Fruit fly (Drosophila melanogaster) whole organism, wandering third instar larva: Measurements from ENCODE around the gene CG31954.
A peak's percentile ranks its signal among the peaks of the same experiment; 100 is the strongest.

ENCODE experiments used
- CG32264 ChIP-seq: fragments of 200-800 bp; sonication (Bioruptor generic); optimal IDR thresholded peaks from 2 replicates; lab custom pipeline; 2016; ENCODE audit warnings: missing biosample characterization, missing genetic modification characterization
- CG9705 ChIP-seq: fragments of 200-800 bp; sonication (Bioruptor generic); optimal IDR thresholded peaks from 2 replicates; lab custom pipeline; 2018; ENCODE audit warnings: missing biosample characterization, mild to moderate bottlenecking, missing genetic modification characterization
- Dfd ChIP-seq: fragments of >200 bp; optimal IDR thresholded peaks from 2 replicates; lab custom pipeline; 2017; ENCODE audit warnings: missing biosample characterization, missing genetic modification characterization
- GATAd ChIP-seq: sonication (Bioruptor generic); optimal IDR thresholded peaks from 2 replicates; lab custom pipeline; 2016; ENCODE audit warnings: missing biosample characterization, missing genetic modification characterization
- HLH106 ChIP-seq: fragments of 200-800 bp; optimal IDR thresholded peaks from 3 replicates; lab custom pipeline; 2019; ENCODE audit warnings: missing biosample characterization, mild to moderate bottlenecking, missing genetic modification characterization, moderate library complexity
- Hnf4 ChIP-seq: fragments of 200-800 bp; sonication (Bioruptor generic); optimal IDR thresholded peaks from 2 replicates; lab custom pipeline; 2016; ENCODE audit warnings: missing biosample characterization, mild to moderate bottlenecking, missing genetic modification characterization
- Hr83 ChIP-seq: fragments of 200-300 bp; sonication (Bioruptor generic); optimal IDR thresholded peaks from 2 replicates; lab custom pipeline; 2016; ENCODE audit warnings: missing biosample characterization, mild to moderate bottlenecking, missing genetic modification characterization, moderate library complexity; ENCODE audit not compliant: poor library complexity, severe bottlenecking
- Jra ChIP-seq: sonication (Bioruptor generic); optimal IDR thresholded peaks from 2 replicates; lab custom pipeline; 2016; ENCODE audit warnings: missing biosample characterization, missing genetic modification characterization
- Mio ChIP-seq: sonication (Bioruptor generic); optimal IDR thresholded peaks from 2 replicates; lab custom pipeline; 2016; ENCODE audit warnings: missing biosample characterization, missing genetic modification characterization
- Myc ChIP-seq: fragments of >200 bp; optimal IDR thresholded peaks from 2 replicates; lab custom pipeline; 2017
- N ChIP-seq: fragments of >200 bp; optimal IDR thresholded peaks from 2 replicates; lab custom pipeline; 2018; ENCODE audit warnings: missing biosample characterization, missing external identifiers, missing genetic modification characterization
- OdsH ChIP-seq: fragments of 200-800 bp; sonication (Bioruptor generic); optimal IDR thresholded peaks from 2 replicates; lab custom pipeline; 2016; ENCODE audit warnings: missing biosample characterization, mild to moderate bottlenecking, missing genetic modification characterization
- Rel ChIP-seq, 2 experiments: fragments of 200-800 bp; sonication (Bioruptor generic) in 1 of 2; optimal IDR thresholded peaks; 2 replicates in 1 of 2; 3 replicates in 1 of 2; lab custom pipeline; 2016 to 2019; ENCODE audit warnings: mild to moderate bottlenecking in 2 of 2, missing biosample characterization in 2 of 2, missing genetic modification characterization in 2 of 2, moderate library complexity in 1 of 2
- Sp1 ChIP-seq: fragments of 200-800 bp; sonication (Bioruptor generic); optimal IDR thresholded peaks from 3 replicates; lab custom pipeline; 2019; ENCODE audit warnings: missing biosample characterization, mild to moderate bottlenecking, missing genetic modification characterization, moderate library complexity
- Vsx2 ChIP-seq: fragments of 200-300, 225-300 bp; sonication (Bioruptor generic); optimal IDR thresholded peaks from 2 replicates; lab custom pipeline; 2018; ENCODE audit warnings: missing biosample characterization, missing genetic modification characterization; ENCODE audit not compliant: partially characterized antibody
- br ChIP-seq: fragments of 200-800 bp; sonication (Bioruptor generic); optimal IDR thresholded peaks from 2 replicates; lab custom pipeline; 2016; ENCODE audit warnings: missing biosample characterization, missing genetic modification characterization
- brk ChIP-seq: fragments of 200-800 bp; sonication (Bioruptor generic); optimal IDR thresholded peaks from 2 replicates; lab custom pipeline; 2016; ENCODE audit warnings: missing biosample characterization, mild to moderate bottlenecking, missing genetic modification characterization
- dl ChIP-seq, 2 experiments: fragments of 175-275, 200-275 bp in 1 of 2; fragments of 200-275 bp in 1 of 2; sonication (Bioruptor generic); optimal IDR thresholded peaks; lab custom pipeline; 2018; ENCODE audit warnings: mild to moderate bottlenecking in 2 of 2, missing biosample characterization in 2 of 2, missing genetic modification characterization in 2 of 2, moderate library complexity in 2 of 2; ENCODE audit not compliant: partially characterized antibody in 2 of 2, insufficient read depth in 1 of 2
- dmrt93B ChIP-seq: fragments of 200-800 bp; sonication (Bioruptor generic); optimal IDR thresholded peaks from 2 replicates; lab custom pipeline; 2018; ENCODE audit warnings: missing biosample characterization, mild to moderate bottlenecking, missing genetic modification characterization
- dsf ChIP-seq: sonication (Bioruptor generic); optimal IDR thresholded peaks from 2 replicates; lab custom pipeline; 2016; ENCODE audit warnings: missing biosample characterization, missing genetic modification characterization, borderline replicate concordance
- ey ChIP-seq: fragments of 200-800 bp; sonication (Bioruptor generic); optimal IDR thresholded peaks from 2 replicates; lab custom pipeline; 2016; ENCODE audit warnings: missing biosample characterization, missing genetic modification characterization
- foxo ChIP-seq, 2 experiments: fragments of 200-800 bp; sonication (Bioruptor generic); optimal IDR thresholded peaks; 2 replicates in 1 of 2; 3 replicates in 1 of 2; lab custom pipeline; 2016 to 2017; ENCODE audit warnings: missing biosample characterization in 2 of 2, missing genetic modification characterization in 2 of 2
- fru ChIP-seq: fragments of 200-800 bp; sonication (Bioruptor generic); optimal IDR thresholded peaks from 3 replicates; lab custom pipeline; 2016; ENCODE audit warnings: missing biosample characterization, mild to moderate bottlenecking, missing genetic modification characterization
- h ChIP-seq: fragments of 200-800 bp; sonication (Bioruptor generic); optimal IDR thresholded peaks from 3 replicates; lab custom pipeline; 2016; ENCODE audit warnings: missing biosample characterization, mild to moderate bottlenecking, missing genetic modification characterization
- jim ChIP-seq: fragments of 175-275, 200-325 bp; sonication (Bioruptor generic); optimal IDR thresholded peaks from 2 replicates; lab custom pipeline; 2016; ENCODE audit warnings: missing biosample characterization, mild to moderate bottlenecking, missing genetic modification characterization
- psq ChIP-seq: fragments of 200-800 bp; sonication (Bioruptor generic); optimal IDR thresholded peaks from 3 replicates; lab custom pipeline; 2017; ENCODE audit warnings: missing biosample characterization, mild to moderate bottlenecking, missing genetic modification characterization, moderate library complexity
- rgr ChIP-seq: fragments of 200-800 bp; sonication (Bioruptor generic); optimal IDR thresholded peaks from 3 replicates; lab custom pipeline; 2016; ENCODE audit warnings: missing biosample characterization, mild to moderate bottlenecking, missing genetic modification characterization
- sage ChIP-seq: fragments of 200-800 bp; sonication (Bioruptor generic); optimal IDR thresholded peaks from 2 replicates; lab custom pipeline; 2016; ENCODE audit warnings: missing biosample characterization, mild to moderate bottlenecking, missing genetic modification characterization
- sv ChIP-seq: fragments of 200-800 bp; sonication (Bioruptor generic); optimal IDR thresholded peaks from 3 replicates; lab custom pipeline; 2016; ENCODE audit warnings: missing biosample characterization, missing genetic modification characterization
- usp ChIP-seq: fragments of >200 bp; optimal IDR thresholded peaks from 2 replicates; lab custom pipeline; 2017; ENCODE audit warnings: missing biosample characterization, missing genetic modification characterization
- woc ChIP-seq: sonication (Bioruptor generic); optimal IDR thresholded peaks from 2 replicates; lab custom pipeline; 2016; ENCODE audit warnings: missing biosample characterization, mild to moderate bottlenecking, missing genetic modification characterization

The CG31954 gene

dm6 chr2L:3476399-3477056 lies 33.4 kb downstream of the CG31954 start:
- TF ChIP-seq OdsH (GFP tag; lab: Kevin White, UChicago), result no peak
- TF ChIP-seq Hr83 (GFP tag; lab: Kevin White, UChicago), result peak; percentile 9

dm6 chr2L:3475948-3476347 lies 34.0 kb downstream of the CG31954 start:
- TF ChIP-seq rgr (GFP tag; lab: Kevin White, UChicago) (peak; percentile 27), foxo (GFP tag; optimal IDR thresholded peaks at IDR 0.05; lab: Kevin White, UChicago) (peak in 1 of 2 experiments; percentile 35), psq (no peak), Mio (GFP tag; lab: Kevin White, UChicago) (no peak), ey (peak; percentile 11), HLH106 (peak; percentile 3), dmrt93B (peak; percentile 10), fru (GFP tag; lab: Kevin White, UChicago) (peak; percentile 41)

dm6 chr2L:3475168-3475567 lies 34.7 kb downstream of the CG31954 start:
- TF ChIP-seq dl (GFP tag; optimal IDR thresholded peaks at IDR 0.05; lab: Kevin White, UChicago; ENCODE audit: insufficient read depth in 1 of 2, partially characterized antibody in 2 of 2) (no peak), Dfd (GFP tag; lab: Kevin White, UChicago) (no peak), foxo (GFP tag; optimal IDR thresholded peaks at IDR 0.05; lab: Kevin White, UChicago) (peak in 1 of 2 experiments; percentile 28), Vsx2 (GFP tag; lab: Kevin White, UChicago) (no peak), Mio (GFP tag; lab: Kevin White, UChicago) (no peak), ey (peak; percentile 31), OdsH (GFP tag; lab: Kevin White, UChicago) (peak; percentile 40), Hnf4 (GFP tag; lab: Kevin White, UChicago) (peak; percentile 87), HLH106 (peak; percentile 45), jim (no peak), h (peak; percentile 57), Sp1 (peak; percentile 41), psq (peak; percentile 38), rgr (GFP tag; lab: Kevin White, UChicago) (peak; percentile 57), Rel (GFP tag; optimal IDR thresholded peaks at IDR 0.05; lab: Kevin White, UChicago) (no peak), Rel (tag; optimal IDR thresholded peaks at IDR 0.05; lab: Kevin White, UChicago) (peak; percentile 14), fru (GFP tag; lab: Kevin White, UChicago) (peak; percentile 29)

dm6 chr2L:3472242-3472641 lies 37.7 kb downstream of the CG31954 start, which contains the start of gene Pgant4:
Gene Pgant4 (plus strand): TSS chr2L:3472603.
- peak; percentile 60 for TF ChIP-seq Myc (lab: Kevin White, UChicago)
- TF ChIP-seq OdsH (GFP tag; lab: Kevin White, UChicago), result peak; percentile 25
- peak; percentile 32 for TF ChIP-seq Hr83 (GFP tag; lab: Kevin White, UChicago)
- TF ChIP-seq dmrt93B, result no peak
- TF ChIP-seq sv (GFP tag; lab: Kevin White, UChicago), result peak; percentile 31
- TF ChIP-seq HLH106, result peak; percentile 53
- TF ChIP-seq CG9705, result peak; percentile 22
- TF ChIP-seq Rel (GFP tag; optimal IDR thresholded peaks at IDR 0.05; lab: Kevin White, UChicago), result no peak
- TF ChIP-seq Rel (tag; optimal IDR thresholded peaks at IDR 0.05; lab: Kevin White, UChicago), result no peak

DNA sequence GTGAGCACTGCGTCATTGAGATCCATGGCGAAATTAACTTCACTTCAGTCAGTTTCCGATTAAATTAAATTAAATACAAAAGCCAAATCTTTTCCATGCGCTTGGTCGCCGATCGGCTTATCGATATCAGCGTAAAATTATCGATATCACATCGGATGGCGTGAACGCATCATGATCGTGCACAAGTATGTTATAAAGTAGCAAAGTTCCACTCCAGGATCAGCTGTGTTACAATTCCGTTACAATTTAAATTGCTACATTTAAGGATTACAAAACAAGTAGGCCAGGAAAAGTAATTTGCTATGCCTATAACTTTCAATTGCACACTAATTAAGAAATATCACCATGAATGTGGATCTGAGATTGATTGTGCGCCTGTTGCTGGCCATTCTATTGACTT lies 40.0 kb downstream of the CG31954 start, which contains the start of the genes Pif1 and CG31776:
TSS of gene Pif1 (minus strand) at position 136 of the 400 bp plus-strand sequence.
TSS of gene CG31776 (plus strand) at position 314 of the 400 bp plus-strand sequence.
- TF ChIP-seq Jra (GFP tag; lab: Kevin White, UChicago), result no peak
- TF ChIP-seq dsf (GFP tag; lab: Kevin White, UChicago), result no peak
- no peak for TF ChIP-seq woc (GFP tag; lab: Kevin White, UChicago)
- no peak for TF ChIP-seq br (GFP tag; lab: Kevin White, UChicago)
- no peak for TF ChIP-seq psq
- no peak for TF ChIP-seq sv (GFP tag; lab: Kevin White, UChicago)
- no peak for TF ChIP-seq Mio (GFP tag; lab: Kevin White, UChicago)
- no peak for TF ChIP-seq CG32264 (GFP tag; lab: Kevin White, UChicago)
- TF ChIP-seq Hnf4 (GFP tag; lab: Kevin White, UChicago), result no peak
- TF ChIP-seq sage (GFP tag; lab: Kevin White, UChicago), result no peak
- no peak for TF ChIP-seq usp (GFP tag; lab: Kevin White, UChicago)
- TF ChIP-seq dl (GFP tag; optimal IDR thresholded peaks at IDR 0.05; lab: Kevin White, UChicago; ENCODE audit: insufficient read depth in 1 of 2, partially characterized antibody in 2 of 2), result no peak
- no peak for TF ChIP-seq GATAd (GFP tag; lab: Kevin White, UChicago)
- no peak for TF ChIP-seq Sp1
- no peak for TF ChIP-seq rgr (GFP tag; lab: Kevin White, UChicago)
- no peak for TF ChIP-seq OdsH (GFP tag; lab: Kevin White, UChicago)
- TF ChIP-seq N, result no peak
- no peak for TF ChIP-seq brk
- TF ChIP-seq HLH106, result no peak
